Fruit fly (Drosophila melanogaster) Kc167 (cell line): ENCODE measurements around the gene CG42727.

ENCODE experiments used
- Sin3A ChIP-seq: fragments of >200 bp; optimal IDR thresholded peaks from 2 replicates; lab custom pipeline; 2018; ENCODE audit warnings: missing external identifiers
- insv ChIP-seq: fragments of >200 bp; optimal IDR thresholded peaks from 3 replicates; lab custom pipeline; 2018; ENCODE audit warnings: missing external identifiers
- psq ChIP-seq: fragments of >200 bp; optimal IDR thresholded peaks from 2 replicates; lab custom pipeline; 2017; ENCODE audit warnings: missing external identifiers
- ttk ChIP-seq: sonication (Bioruptor generic); optimal IDR thresholded peaks from 2 replicates; lab custom pipeline; 2017; ENCODE audit warnings: missing external identifiers

DNA sequence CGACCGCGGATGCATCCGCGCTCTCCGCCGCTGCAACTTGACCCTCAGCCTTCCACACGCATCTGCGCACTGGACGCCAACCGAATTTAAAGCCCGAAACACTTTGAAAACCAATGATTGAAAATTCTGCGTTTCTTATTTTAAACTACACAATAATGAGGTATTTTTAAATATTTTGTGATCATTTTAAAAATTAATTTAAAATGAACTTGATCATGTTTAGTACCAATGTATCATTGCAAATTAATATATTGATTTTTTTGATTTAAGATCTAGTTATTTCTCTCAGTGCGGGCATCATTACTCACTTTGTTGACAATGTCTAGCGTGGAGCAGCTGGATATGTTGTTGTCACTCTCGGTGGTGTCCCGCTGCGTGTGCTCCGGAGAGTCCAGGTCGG is 19.0 kb downstream of the CG42727 start:
- TF ChIP-seq psq (lab: Kevin White, UChicago) (no peak), Sin3A (no peak), ttk (lab: Kevin White, UChicago) (no peak), insv (no peak)
